Worm (Caenorhabditis elegans): ENCODE measurements around the gene pfkb-1.2.
A peak's percentile ranks its signal among the peaks of the same experiment; 100 is the strongest.

Gene pfkb-1.2

ce11 chrIV:5947555-5948151 lies 5.9 kb downstream of the pfkb-1.2 start, which contains the start of gene rps-25 (continued):
- peak; percentile 52 for TF ChIP-seq dpl-1 (GFP tag; optimal IDR thresholded peaks at IDR 0.05)
- TF ChIP-seq lin-1 (GFP tag; IDR thresholded peaks at IDR 0.05) = no peak
- no peak for TF ChIP-seq mxl-2 (GFP tag; conservative IDR thresholded peaks at IDR 0.05)
- TF ChIP-seq ceh-28 (tag; optimal IDR thresholded peaks at IDR 0.05) = no peak
- no peak for TF ChIP-seq ceh-20 (GFP tag; IDR thresholded peaks at IDR 0.05)
- TF ChIP-seq lsy-2 (tag; optimal IDR thresholded peaks at IDR 0.05) = peak in 1 of 2 experiments; percentile 94
- TF ChIP-seq lin-38 (GFP tag; IDR thresholded peaks at IDR 0.05) = 0 out of 2 replicates have a peak, but pooled peaks have one; percentile 27
- TF ChIP-seq F37D6.2 (tag; optimal IDR thresholded peaks at IDR 0.05) = no peak
- no peak for TF ChIP-seq nhr-102 (tag; optimal IDR thresholded peaks at IDR 0.05)
- no peak for TF ChIP-seq lin-15B (tag; optimal IDR thresholded peaks at IDR 0.05)
- no peak for TF ChIP-seq lin-39 (tag; optimal IDR thresholded peaks at IDR 0.05)
- no peak for TF ChIP-seq unc-39 (tag; optimal IDR thresholded peaks at IDR 0.05)
- no peak for TF ChIP-seq F44E2.7 (GFP tag; IDR thresholded peaks at IDR 0.05)
- TF ChIP-seq dve-1 (tag; optimal IDR thresholded peaks at IDR 0.05; ENCODE audit: insufficient read depth) = peak; percentile 57
- TF ChIP-seq duxl-1 (tag; optimal IDR thresholded peaks at IDR 0.05; ENCODE audit: poor library complexity) = no peak
- TF ChIP-seq rbr-2 (tag; optimal IDR thresholded peaks at IDR 0.05) = no peak
- TF ChIP-seq unc-62 (GFP tag; optimal IDR thresholded peaks at IDR 0.05 in 1 of 2) = no peak
- TF ChIP-seq unc-62 (tag; optimal IDR thresholded peaks at IDR 0.05) = no peak
- no peak for TF ChIP-seq dmd-6 (GFP tag; IDR thresholded peaks at IDR 0.05)
- peak; percentile 8 for TF ChIP-seq aha-1 (tag)
- TF ChIP-seq mdl-1 (tag; optimal IDR thresholded peaks at IDR 0.05) = no peak
- no peak for TF ChIP-seq tag-97 (GFP tag; IDR thresholded peaks at IDR 0.05)
- peak; percentile 30; the same call in 1 of the 2 replicates for TF ChIP-seq hmg-1.1 (GFP tag; IDR thresholded peaks at IDR 0.05)
- TF ChIP-seq fkh-10 (GFP tag; optimal IDR thresholded peaks at IDR 0.05) = peak; percentile 10
- TF ChIP-seq unc-130 (GFP tag; optimal IDR thresholded peaks at IDR 0.05) = peak; percentile 35
- peak; percentile 52 for TF ChIP-seq hlh-30 (tag; optimal IDR thresholded peaks at IDR 0.05; ENCODE audit: insufficient read depth)
- TF ChIP-seq Y5F2A.4 (GFP tag; optimal IDR thresholded peaks at IDR 0.05) = no peak
- no peak for TF ChIP-seq F26F4.8 (GFP tag; conservative IDR thresholded peaks at IDR 0.05)
- TF ChIP-seq nhr-77 (tag; optimal IDR thresholded peaks at IDR 0.05) = peak; percentile 58
- 0 out of 2 replicates have a peak, but pooled peaks have one; percentile 25 for TF ChIP-seq pha-4 (GFP tag; IDR thresholded peaks at IDR 0.05)
- TF ChIP-seq pha-4 (tag; optimal IDR thresholded peaks at IDR 0.05) = no peak
- no peak for TF ChIP-seq nhr-11 (tag; optimal IDR thresholded peaks at IDR 0.05)
- TF ChIP-seq gei-8 (GFP tag; optimal IDR thresholded peaks at IDR 0.05) = no peak
- no peak for TF ChIP-seq madf-9 (GFP tag; conservative IDR thresholded peaks at IDR 0.05)
- TF ChIP-seq fos-1 (tag; optimal IDR thresholded peaks at IDR 0.05) = no peak
- TF ChIP-seq mep-1 (tag; optimal IDR thresholded peaks at IDR 0.05) = peak; percentile 67
- no peak for TF ChIP-seq zfp-3 (GFP tag; conservative IDR thresholded peaks at IDR 0.05)
- TF ChIP-seq nhr-28 (tag; optimal IDR thresholded peaks at IDR 0.05) = peak; percentile 44
- no peak for TF ChIP-seq R02D3.7 (tag; optimal IDR thresholded peaks at IDR 0.05)
- TF ChIP-seq T20F7.1 (GFP tag; optimal IDR thresholded peaks at IDR 0.05) = no peak
- no peak for TF ChIP-seq sdz-12 (GFP tag; optimal IDR thresholded peaks at IDR 0.05)
- no peak for TF ChIP-seq ctbp-1 (GFP tag; IDR thresholded peaks at IDR 0.05)

DNA sequence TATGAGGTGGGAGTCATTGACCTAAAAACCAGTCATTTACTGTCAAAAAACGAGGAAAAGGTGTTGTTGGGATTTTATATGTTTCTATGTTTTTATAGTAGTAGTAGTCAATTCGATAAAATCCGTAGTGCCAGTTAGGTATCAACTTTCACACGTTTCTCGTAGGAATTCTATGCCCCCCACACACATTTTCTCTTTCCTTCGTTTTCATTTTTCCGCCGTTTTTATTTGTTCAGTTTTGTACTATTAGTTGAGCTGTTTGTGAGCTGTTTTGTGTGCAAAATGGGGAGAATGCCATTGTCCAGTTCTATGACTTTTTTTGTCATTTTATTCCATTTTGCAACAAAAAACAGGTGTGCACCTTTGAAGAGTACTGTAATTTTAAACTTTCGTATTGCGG lies 7.0 kb downstream of the pfkb-1.2 start:
- TF ChIP-seq nhr-48 (tag; optimal IDR thresholded peaks at IDR 0.05) = no peak
- TF ChIP-seq lin-29 (GFP tag; IDR thresholded peaks at IDR 0.05) = no peak
- TF ChIP-seq egl-43 (GFP tag; IDR thresholded peaks at IDR 0.05) = no peak
- TF ChIP-seq unc-62 (GFP tag; optimal IDR thresholded peaks at IDR 0.05 in 1 of 2) = peak in 1 of 2 experiments; percentile 82
- no peak for TF ChIP-seq unc-62 (tag; optimal IDR thresholded peaks at IDR 0.05)
- no peak for TF ChIP-seq nhr-6 (tag; optimal IDR thresholded peaks at IDR 0.05)
- no peak for TF ChIP-seq zfp-3 (GFP tag; conservative IDR thresholded peaks at IDR 0.05)
- TF ChIP-seq nhr-28 (tag; optimal IDR thresholded peaks at IDR 0.05) = peak; percentile 5
- no peak for TF ChIP-seq mxl-2 (GFP tag; conservative IDR thresholded peaks at IDR 0.05)

Data from whole organism, L4 larva.